Worm (Caenorhabditis elegans): ENCODE results near the gene cyh-1.

- no peak for TF ChIP-seq ama-1 (optimal IDR thresholded peaks at IDR 0.05)
- TF ChIP-seq F13C5.2 (tag; optimal IDR thresholded peaks at IDR 0.05) = no peak
- no peak for TF ChIP-seq flt-1 (GFP tag; IDR thresholded peaks at IDR 0.05)
- no peak for TF ChIP-seq ets-7 (tag; optimal IDR thresholded peaks at IDR 0.05)
- no peak for TF ChIP-seq scrt-1 (GFP tag; IDR thresholded peaks at IDR 0.05)
- TF ChIP-seq hmbx-1 (tag; optimal IDR thresholded peaks at IDR 0.05) = no peak
- TF ChIP-seq ceh-36 (tag; optimal IDR thresholded peaks at IDR 0.05) = no peak
- no peak for TF ChIP-seq aly-1 (tag; optimal IDR thresholded peaks at IDR 0.05)
- no peak for TF ChIP-seq pes-1 (GFP tag; IDR thresholded peaks at IDR 0.05)
- TF ChIP-seq hmg-4 (GFP tag; optimal IDR thresholded peaks at IDR 0.05) = no peak
- no peak for TF ChIP-seq B0310.2 (tag; optimal IDR thresholded peaks at IDR 0.05)
- TF ChIP-seq tbx-11 (GFP tag; IDR thresholded peaks at IDR 0.05) = no peak
- TF ChIP-seq tra-4 (tag; optimal IDR thresholded peaks at IDR 0.05) = no peak
- no peak for TF ChIP-seq hnd-1 (tag; optimal IDR thresholded peaks at IDR 0.05)
These were observed 31.1 kb upstream of the cyh-1 start, which contains the start of gene sdz-32 for ce11 chrII:3473744-3474143.
